Worm (Caenorhabditis elegans) whole organism, L3 larva: Measurements from ENCODE around the gene Y57G11C.46.

ENCODE experiments used
- ZK546.5 ChIP-seq: sonication (generic microtip); optimal IDR thresholded peaks from 2 replicates; lab custom pipeline; 2017; ENCODE audit warnings: missing biosample characterization, missing genetic modification characterization
- ama-1 ChIP-seq: fragments of 150-350 bp; optimal IDR thresholded peaks from 2 replicates; lab custom pipeline; 2018
- ceh-16 ChIP-seq: sonication (generic microtip); optimal IDR thresholded peaks from 2 replicates; lab custom pipeline; 2017; ENCODE audit warnings: missing biosample characterization, missing genetic modification characterization
- ceh-82 ChIP-seq: fragments of 150-350 bp; optimal IDR thresholded peaks from 2 replicates; lab custom pipeline; 2014; ENCODE audit warnings: missing biosample characterization, missing genetic modification characterization
- fos-1 ChIP-seq: fragments of 150-350 bp; optimal IDR thresholded peaks from 2 replicates; lab custom pipeline; 2014; ENCODE audit warnings: missing biosample characterization, missing genetic modification characterization
- lin-15B ChIP-seq: fragments of 150-350 bp; optimal IDR thresholded peaks from 2 replicates; lab custom pipeline; 2014; ENCODE audit warnings: missing biosample characterization, missing genetic modification characterization
- nfya-1 ChIP-seq: sonication (generic microtip); optimal IDR thresholded peaks from 2 replicates; lab custom pipeline; 2017; ENCODE audit warnings: missing genetic modification characterization, mild to moderate bottlenecking, missing compliant biosample characterization, antibody characterized with exemption, moderate library complexity; ENCODE audit not compliant: insufficient read depth
- nhr-11 ChIP-seq: fragments of 150-350 bp; optimal IDR thresholded peaks from 2 replicates; lab custom pipeline; 2014; ENCODE audit warnings: missing biosample characterization, missing genetic modification characterization
- nhr-237 ChIP-seq: fragments of 150-350 bp; optimal IDR thresholded peaks from 2 replicates; lab custom pipeline; 2014; ENCODE audit warnings: missing biosample characterization, missing genetic modification characterization
- nhr-43 ChIP-seq: sonication (generic microtip); optimal IDR thresholded peaks from 2 replicates; lab custom pipeline; 2016; ENCODE audit warnings: mild to moderate bottlenecking, missing genetic modification characterization, missing compliant biosample characterization; ENCODE audit not compliant: poor library complexity, severe bottlenecking
- nhr-67 ChIP-seq: fragments of 150-350 bp; optimal IDR thresholded peaks from 2 replicates; lab custom pipeline; 2014; ENCODE audit warnings: missing biosample characterization, missing genetic modification characterization
- pha-4 ChIP-seq: fragments of 150-350 bp; optimal IDR thresholded peaks from 2 replicates; lab custom pipeline; 2014; ENCODE audit warnings: missing biosample characterization, missing genetic modification reagents, missing genetic modification characterization
- unc-39 ChIP-seq: sonication (generic microtip); optimal IDR thresholded peaks from 4 replicates; lab custom pipeline; 2017; ENCODE audit warnings: missing biosample characterization, missing genetic modification characterization

- no peak for TF ChIP-seq ceh-16 (tag; lab: Kevin White, UChicago)
- no peak for TF ChIP-seq ZK546.5 (tag; lab: Kevin White, UChicago)
- TF ChIP-seq nhr-11 (tag; lab: Kevin White, UChicago), result no peak
- no peak for TF ChIP-seq ama-1 (lab: Kevin White, UChicago)
- TF ChIP-seq fos-1 (tag; lab: Kevin White, UChicago), result no peak
- TF ChIP-seq nhr-43 (tag; lab: Kevin White, UChicago), result no peak
- no peak for TF ChIP-seq lin-15B (tag; lab: Kevin White, UChicago)
- no peak for TF ChIP-seq unc-39 (tag; lab: Kevin White, UChicago)
- TF ChIP-seq nhr-237 (tag; lab: Kevin White, UChicago), result no peak
- TF ChIP-seq ceh-82 (tag; lab: Kevin White, UChicago), result no peak
- TF ChIP-seq nhr-67 (tag; lab: Kevin White, UChicago), result no peak
- no peak for TF ChIP-seq nfya-1 (tag; lab: Kevin White, UChicago)
- no peak for TF ChIP-seq pha-4 (tag; lab: Kevin White, UChicago)
Measured at ce11 chrIV:14825379-14825778, 9.2 kb upstream of the Y57G11C.46 start, which contains the start of gene rps-18.
